Fruit fly (Drosophila melanogaster) whole organism, wandering third instar larva: ENCODE results near the gene Hmu.

Source experiments
- Abd-B ChIP-seq: fragments of >200 bp; optimal IDR thresholded peaks from 2 replicates; lab custom pipeline; 2017; ENCODE audit warnings: missing biosample characterization, missing genetic modification characterization
- CG32264 ChIP-seq: fragments of 200-800 bp; sonication (Bioruptor generic); optimal IDR thresholded peaks from 2 replicates; lab custom pipeline; 2016; ENCODE audit warnings: missing biosample characterization, missing genetic modification characterization
- CG9705 ChIP-seq: fragments of 200-800 bp; sonication (Bioruptor generic); optimal IDR thresholded peaks from 2 replicates; lab custom pipeline; 2018; ENCODE audit warnings: missing biosample characterization, mild to moderate bottlenecking, missing genetic modification characterization
- CrebA ChIP-seq: fragments of 200-800 bp; sonication (Bioruptor generic); optimal IDR thresholded peaks from 2 replicates; lab custom pipeline; 2016; ENCODE audit warnings: missing biosample characterization, mild to moderate bottlenecking, missing genetic modification characterization, borderline replicate concordance
- Dfd ChIP-seq: fragments of >200 bp; optimal IDR thresholded peaks from 2 replicates; lab custom pipeline; 2017; ENCODE audit warnings: missing biosample characterization, missing genetic modification characterization
- Dif ChIP-seq: fragments of 200-275, 200-300 bp; sonication (Bioruptor generic); optimal IDR thresholded peaks from 2 replicates; lab custom pipeline; 2018; ENCODE audit warnings: missing biosample characterization, missing genetic modification characterization; ENCODE audit not compliant: partially characterized antibody
- GATAd ChIP-seq: sonication (Bioruptor generic); optimal IDR thresholded peaks from 2 replicates; lab custom pipeline; 2016; ENCODE audit warnings: missing biosample characterization, missing genetic modification characterization
- HLH106 ChIP-seq: fragments of 200-800 bp; optimal IDR thresholded peaks from 3 replicates; lab custom pipeline; 2019; ENCODE audit warnings: missing biosample characterization, mild to moderate bottlenecking, missing genetic modification characterization, moderate library complexity
- Hnf4 ChIP-seq: fragments of 200-800 bp; sonication (Bioruptor generic); optimal IDR thresholded peaks from 2 replicates; lab custom pipeline; 2016; ENCODE audit warnings: missing biosample characterization, mild to moderate bottlenecking, missing genetic modification characterization
- Hr78 ChIP-seq: fragments of >200 bp; optimal IDR thresholded peaks from 2 replicates; lab custom pipeline; 2017; ENCODE audit warnings: missing biosample characterization, missing genetic modification characterization
- Hr83 ChIP-seq: fragments of 200-300 bp; sonication (Bioruptor generic); optimal IDR thresholded peaks from 2 replicates; lab custom pipeline; 2016; ENCODE audit warnings: missing biosample characterization, mild to moderate bottlenecking, missing genetic modification characterization, moderate library complexity; ENCODE audit not compliant: poor library complexity, severe bottlenecking
- Jra ChIP-seq: sonication (Bioruptor generic); optimal IDR thresholded peaks from 2 replicates; lab custom pipeline; 2016; ENCODE audit warnings: missing biosample characterization, missing genetic modification characterization
- Mio ChIP-seq: sonication (Bioruptor generic); optimal IDR thresholded peaks from 2 replicates; lab custom pipeline; 2016; ENCODE audit warnings: missing biosample characterization, missing genetic modification characterization
- Myc ChIP-seq: fragments of >200 bp; optimal IDR thresholded peaks from 2 replicates; lab custom pipeline; 2017
- N ChIP-seq: fragments of >200 bp; optimal IDR thresholded peaks from 2 replicates; lab custom pipeline; 2018; ENCODE audit warnings: missing biosample characterization, missing external identifiers, missing genetic modification characterization
- OdsH ChIP-seq: fragments of 200-800 bp; sonication (Bioruptor generic); optimal IDR thresholded peaks from 2 replicates; lab custom pipeline; 2016; ENCODE audit warnings: missing biosample characterization, mild to moderate bottlenecking, missing genetic modification characterization
- Rel ChIP-seq, 2 experiments: fragments of 200-800 bp; sonication (Bioruptor generic) in 1 of 2; optimal IDR thresholded peaks; 2 replicates in 1 of 2; 3 replicates in 1 of 2; lab custom pipeline; 2016 to 2019; ENCODE audit warnings: mild to moderate bottlenecking in 2 of 2, missing biosample characterization in 2 of 2, missing genetic modification characterization in 2 of 2, moderate library complexity in 1 of 2
- Sp1 ChIP-seq: fragments of 200-800 bp; sonication (Bioruptor generic); optimal IDR thresholded peaks from 3 replicates; lab custom pipeline; 2019; ENCODE audit warnings: missing biosample characterization, mild to moderate bottlenecking, missing genetic modification characterization, moderate library complexity
- Vsx2 ChIP-seq: fragments of 200-300, 225-300 bp; sonication (Bioruptor generic); optimal IDR thresholded peaks from 2 replicates; lab custom pipeline; 2018; ENCODE audit warnings: missing biosample characterization, missing genetic modification characterization; ENCODE audit not compliant: partially characterized antibody
- br ChIP-seq: fragments of 200-800 bp; sonication (Bioruptor generic); optimal IDR thresholded peaks from 2 replicates; lab custom pipeline; 2016; ENCODE audit warnings: missing biosample characterization, missing genetic modification characterization
- brk ChIP-seq: fragments of 200-800 bp; sonication (Bioruptor generic); optimal IDR thresholded peaks from 2 replicates; lab custom pipeline; 2016; ENCODE audit warnings: missing biosample characterization, mild to moderate bottlenecking, missing genetic modification characterization
- dl ChIP-seq, 2 experiments: fragments of 175-275, 200-275 bp in 1 of 2; fragments of 200-275 bp in 1 of 2; sonication (Bioruptor generic); optimal IDR thresholded peaks; lab custom pipeline; 2018; ENCODE audit warnings: mild to moderate bottlenecking in 2 of 2, missing biosample characterization in 2 of 2, missing genetic modification characterization in 2 of 2, moderate library complexity in 2 of 2; ENCODE audit not compliant: partially characterized antibody in 2 of 2, insufficient read depth in 1 of 2
- dmrt93B ChIP-seq: fragments of 200-800 bp; sonication (Bioruptor generic); optimal IDR thresholded peaks from 2 replicates; lab custom pipeline; 2018; ENCODE audit warnings: missing biosample characterization, mild to moderate bottlenecking, missing genetic modification characterization
- dsf ChIP-seq: sonication (Bioruptor generic); optimal IDR thresholded peaks from 2 replicates; lab custom pipeline; 2016; ENCODE audit warnings: missing biosample characterization, missing genetic modification characterization, borderline replicate concordance
- ey ChIP-seq: fragments of 200-800 bp; sonication (Bioruptor generic); optimal IDR thresholded peaks from 2 replicates; lab custom pipeline; 2016; ENCODE audit warnings: missing biosample characterization, missing genetic modification characterization
- foxo ChIP-seq, 2 experiments: fragments of 200-800 bp; sonication (Bioruptor generic); optimal IDR thresholded peaks; 2 replicates in 1 of 2; 3 replicates in 1 of 2; lab custom pipeline; 2016 to 2017; ENCODE audit warnings: missing biosample characterization in 2 of 2, missing genetic modification characterization in 2 of 2
- fru ChIP-seq: fragments of 200-800 bp; sonication (Bioruptor generic); optimal IDR thresholded peaks from 3 replicates; lab custom pipeline; 2016; ENCODE audit warnings: missing biosample characterization, mild to moderate bottlenecking, missing genetic modification characterization
- h ChIP-seq: fragments of 200-800 bp; sonication (Bioruptor generic); optimal IDR thresholded peaks from 3 replicates; lab custom pipeline; 2016; ENCODE audit warnings: missing biosample characterization, mild to moderate bottlenecking, missing genetic modification characterization
- jim ChIP-seq: fragments of 175-275, 200-325 bp; sonication (Bioruptor generic); optimal IDR thresholded peaks from 2 replicates; lab custom pipeline; 2016; ENCODE audit warnings: missing biosample characterization, mild to moderate bottlenecking, missing genetic modification characterization
- lola ChIP-seq: fragments of >200 bp; optimal IDR thresholded peaks from 2 replicates; lab custom pipeline; 2017; ENCODE audit warnings: missing biosample characterization, missing genetic modification characterization
- pan ChIP-seq: fragments of >200 bp; optimal IDR thresholded peaks from 2 replicates; lab custom pipeline; 2017
- psq ChIP-seq: fragments of 200-800 bp; sonication (Bioruptor generic); optimal IDR thresholded peaks from 3 replicates; lab custom pipeline; 2017; ENCODE audit warnings: missing biosample characterization, mild to moderate bottlenecking, missing genetic modification characterization, moderate library complexity
- rgr ChIP-seq: fragments of 200-800 bp; sonication (Bioruptor generic); optimal IDR thresholded peaks from 3 replicates; lab custom pipeline; 2016; ENCODE audit warnings: missing biosample characterization, mild to moderate bottlenecking, missing genetic modification characterization
- sage ChIP-seq: fragments of 200-800 bp; sonication (Bioruptor generic); optimal IDR thresholded peaks from 2 replicates; lab custom pipeline; 2016; ENCODE audit warnings: missing biosample characterization, mild to moderate bottlenecking, missing genetic modification characterization
- sv ChIP-seq: fragments of 200-800 bp; sonication (Bioruptor generic); optimal IDR thresholded peaks from 3 replicates; lab custom pipeline; 2016; ENCODE audit warnings: missing biosample characterization, missing genetic modification characterization
- tai ChIP-seq: sonication (Bioruptor generic); optimal IDR thresholded peaks from 2 replicates; lab custom pipeline; 2016; ENCODE audit warnings: missing biosample characterization, missing genetic modification characterization
- usp ChIP-seq: fragments of >200 bp; optimal IDR thresholded peaks from 2 replicates; lab custom pipeline; 2017; ENCODE audit warnings: missing biosample characterization, missing genetic modification characterization
- woc ChIP-seq: sonication (Bioruptor generic); optimal IDR thresholded peaks from 2 replicates; lab custom pipeline; 2016; ENCODE audit warnings: missing biosample characterization, mild to moderate bottlenecking, missing genetic modification characterization

Gene Hmu

dm6 chr3R:27282286-27282685 is 6.3 kb upstream of the Hmu start, which contains the start of gene mrt (continued):
- TF ChIP-seq Sp1 (GFP tag; lab: Kevin White, UChicago) = peak; percentile 34
- peak; percentile 42 for TF ChIP-seq br (GFP tag; lab: Kevin White, UChicago)

DNA sequence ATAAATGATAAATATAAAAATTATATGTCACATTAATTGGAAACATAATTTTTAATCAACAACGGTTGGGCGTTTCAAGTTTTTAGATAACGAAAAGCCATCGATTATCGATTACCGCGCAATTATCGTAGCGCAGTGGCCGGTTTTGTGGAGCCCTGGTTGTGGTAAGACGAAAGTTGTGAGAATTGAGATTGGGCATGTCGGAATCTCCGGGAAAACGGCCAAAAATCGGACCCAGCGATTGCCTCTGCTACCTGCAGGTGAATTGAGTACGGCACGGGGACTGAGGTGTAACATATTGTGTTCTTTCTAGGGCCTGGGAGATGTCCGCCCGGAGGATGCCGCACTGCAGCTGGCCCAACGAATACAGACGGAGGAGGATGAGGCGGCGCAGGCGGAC is 4.9 kb upstream of the Hmu start, which contains the start of gene CG3368:
Gene CG3368 (plus strand): TSS at position 136 of the 400 bp plus-strand sequence.
- TF ChIP-seq Hr78 (no peak), Mio (GFP tag; lab: Kevin White, UChicago) (no peak), Hr83 (GFP tag; lab: Kevin White, UChicago) (no peak), Jra (no peak), N (GFP tag; lab: Kevin White, UChicago) (no peak), fru (GFP tag; lab: Kevin White, UChicago) (no peak), Vsx2 (GFP tag; lab: Kevin White, UChicago) (no peak), dmrt93B (GFP tag; lab: Kevin White, UChicago) (no peak), rgr (GFP tag; lab: Kevin White, UChicago) (no peak), Sp1 (GFP tag; lab: Kevin White, UChicago) (no peak), dl (GFP tag; optimal IDR thresholded peaks at IDR 0.05; lab: Kevin White, UChicago; ENCODE audit: insufficient read depth in 1 of 2, partially characterized antibody in 2 of 2) (no peak), lola (GFP tag; lab: Kevin White, UChicago) (no peak), GATAd (no peak), foxo (GFP tag; optimal IDR thresholded peaks at IDR 0.05; lab: Kevin White, UChicago) (no peak), Dif (GFP tag; lab: Kevin White, UChicago) (no peak), br (GFP tag; lab: Kevin White, UChicago) (no peak), sv (no peak), Rel (GFP tag; optimal IDR thresholded peaks at IDR 0.05; lab: Kevin White, UChicago) (no peak), Rel (tag; optimal IDR thresholded peaks at IDR 0.05; lab: Kevin White, UChicago) (no peak), brk (GFP tag; lab: Kevin White, UChicago) (no peak), sage (GFP tag; lab: Kevin White, UChicago) (no peak)

dm6 chr3R:27289638-27290037 is 1.1 kb downstream of the Hmu start:
- no peak for TF ChIP-seq CG32264 (GFP tag; lab: Kevin White, UChicago)
- no peak for TF ChIP-seq Sp1 (GFP tag; lab: Kevin White, UChicago)
- TF ChIP-seq rgr (GFP tag; lab: Kevin White, UChicago) = peak; percentile 34
- TF ChIP-seq OdsH (GFP tag; lab: Kevin White, UChicago) = peak; percentile 3
- TF ChIP-seq Hr83 (GFP tag; lab: Kevin White, UChicago) = no peak
- TF ChIP-seq dl (GFP tag; optimal IDR thresholded peaks at IDR 0.05; lab: Kevin White, UChicago; ENCODE audit: insufficient read depth in 1 of 2, partially characterized antibody in 2 of 2) = no peak
- no peak for TF ChIP-seq tai (GFP tag; lab: Kevin White, UChicago)
- no peak for TF ChIP-seq sage (GFP tag; lab: Kevin White, UChicago)
- TF ChIP-seq CrebA (GFP tag; lab: Kevin White, UChicago) = no peak
- TF ChIP-seq GATAd = no peak
- peak; percentile 65 for TF ChIP-seq h (GFP tag; lab: Kevin White, UChicago)
- no peak for TF ChIP-seq pan (lab: Kevin White, UChicago)
- no peak for TF ChIP-seq Dfd (GFP tag; lab: Kevin White, UChicago)
- no peak for TF ChIP-seq dmrt93B (GFP tag; lab: Kevin White, UChicago)
- TF ChIP-seq usp (GFP tag; lab: Kevin White, UChicago) = no peak
- no peak for TF ChIP-seq brk (GFP tag; lab: Kevin White, UChicago)
- TF ChIP-seq N (GFP tag; lab: Kevin White, UChicago) = no peak
- peak; percentile 8 for TF ChIP-seq br (GFP tag; lab: Kevin White, UChicago)
- peak; percentile 28 for TF ChIP-seq ey (GFP tag; lab: Kevin White, UChicago)
- no peak for TF ChIP-seq Jra
- TF ChIP-seq jim = no peak
- no peak for TF ChIP-seq Mio (GFP tag; lab: Kevin White, UChicago)
- no peak for TF ChIP-seq Rel (GFP tag; optimal IDR thresholded peaks at IDR 0.05; lab: Kevin White, UChicago)
- TF ChIP-seq Rel (tag; optimal IDR thresholded peaks at IDR 0.05; lab: Kevin White, UChicago) = no peak
- no peak for TF ChIP-seq dsf (GFP tag; lab: Kevin White, UChicago)
- TF ChIP-seq woc (GFP tag; lab: Kevin White, UChicago) = no peak
- no peak for TF ChIP-seq Dif (GFP tag; lab: Kevin White, UChicago)
- TF ChIP-seq lola (GFP tag; lab: Kevin White, UChicago) = no peak
- no peak for TF ChIP-seq Vsx2 (GFP tag; lab: Kevin White, UChicago)
- no peak for TF ChIP-seq CG9705 (GFP tag; lab: Kevin White, UChicago)
- no peak for TF ChIP-seq Myc (lab: Kevin White, UChicago)
- TF ChIP-seq HLH106 (tag; lab: Kevin White, UChicago) = peak; percentile 23
- peak; percentile 43 for TF ChIP-seq fru (GFP tag; lab: Kevin White, UChicago)
- peak in 1 of 2 experiments; percentile 38 for TF ChIP-seq foxo (GFP tag; optimal IDR thresholded peaks at IDR 0.05; lab: Kevin White, UChicago)
- peak; percentile 13 for TF ChIP-seq Hnf4 (GFP tag; lab: Kevin White, UChicago)
- no peak for TF ChIP-seq Hr78
- no peak for TF ChIP-seq psq
- no peak for TF ChIP-seq sv
- no peak for TF ChIP-seq Abd-B (GFP tag; lab: Kevin White, UChicago)
